Worm (Caenorhabditis elegans) whole organism, young adult: ENCODE data around the gene swt-5.

Experiments
- B0336.3 ChIP-seq: fragments of 200-800 bp; sonication (Bioruptor generic); IDR thresholded peaks from 2 replicates; pipeline ENCODE4 v1.3.6; 2022; ENCODE audit warnings: missing genetic modification characterization, missing compliant biosample characterization
- C06A6.2 ChIP-seq: fragments of 200-800 bp; sonication (Bioruptor generic); conservative IDR thresholded peaks from 2 replicates; pipeline ENCODE4 v1.3.6; 2022; ENCODE audit warnings: missing genetic modification characterization, missing compliant biosample characterization
- C17E4.6 ChIP-seq: fragments of 200-800 bp; sonication (Bioruptor generic); IDR thresholded peaks from 2 replicates; pipeline ENCODE4 v1.3.6; 2022; ENCODE audit warnings: missing genetic modification reagents, missing genetic modification characterization, missing compliant biosample characterization
- F22D6.2 ChIP-seq: sonication (generic microtip); optimal IDR thresholded peaks from 2 replicates; lab custom pipeline; 2016; ENCODE audit warnings: mild to moderate bottlenecking, missing genetic modification characterization, missing compliant biosample characterization
- F37B4.10 ChIP-seq: fragments of 200-800 bp; sonication (Bioruptor generic); IDR thresholded peaks from 2 replicates; pipeline ENCODE4 v1.3.6; 2022; ENCODE audit warnings: missing genetic modification characterization, missing compliant biosample characterization
- F52B5.7 ChIP-seq: sonication (generic microtip); optimal IDR thresholded peaks from 2 replicates; lab custom pipeline; 2016; ENCODE audit warnings: mild to moderate bottlenecking, missing genetic modification characterization, missing compliant biosample characterization
- F57A8.1 ChIP-seq: fragments of 200-800 bp; sonication (Bioruptor generic); optimal IDR thresholded peaks from 2 replicates; lab custom pipeline; 2018; ENCODE audit warnings: mild to moderate bottlenecking, missing genetic modification characterization, moderate library complexity, missing compliant biosample characterization
- K11D2.4 ChIP-seq: fragments of 200-800 bp; sonication (Bioruptor generic); IDR thresholded peaks from 2 replicates; pipeline ENCODE4 v1.3.6; 2022; ENCODE audit warnings: missing genetic modification reagents, missing genetic modification characterization, missing compliant biosample characterization
- T26A5.8 ChIP-seq: sonication (generic microtip); optimal IDR thresholded peaks from 2 replicates; lab custom pipeline; 2016; ENCODE audit warnings: missing genetic modification characterization, missing compliant biosample characterization
- Y56A3A.18 ChIP-seq: fragments of 200-800 bp; sonication (Bioruptor generic); IDR thresholded peaks from 2 replicates; pipeline ENCODE4 v1.3.6; 2022; ENCODE audit warnings: missing genetic modification reagents, missing genetic modification characterization, missing compliant biosample characterization
- Y67H2A.10 ChIP-seq: fragments of 200-800 bp; sonication (Bioruptor generic); conservative IDR thresholded peaks from 2 replicates; pipeline ENCODE4 v1.3.6; 2022; ENCODE audit warnings: missing genetic modification reagents, missing genetic modification characterization, missing compliant biosample characterization
- atf-7 ChIP-seq: sonication (generic microtip); optimal IDR thresholded peaks from 2 replicates; lab custom pipeline; 2017; ENCODE audit warnings: mild to moderate bottlenecking, missing genetic modification characterization, missing compliant biosample characterization
- bed-1 ChIP-seq: fragments of 200-800 bp; sonication (Bioruptor generic); IDR thresholded peaks from 2 replicates; pipeline ENCODE4 v1.3.6; 2022; ENCODE audit warnings: missing genetic modification reagents, missing genetic modification characterization, missing compliant biosample characterization
- cebp-2 ChIP-seq: fragments of 200-800 bp; sonication (Bioruptor generic); IDR thresholded peaks from 2 replicates; pipeline ENCODE4 v1.3.6; 2022; ENCODE audit warnings: missing genetic modification characterization, missing compliant biosample characterization
- ceh-40 ChIP-seq: fragments of 200-800 bp; sonication (Bioruptor generic); IDR thresholded peaks from 2 replicates; pipeline ENCODE4 v1.3.6; 2022; ENCODE audit warnings: missing genetic modification characterization, missing compliant biosample characterization
- ceh-58 ChIP-seq: fragments of 200-800 bp; sonication (Bioruptor generic); IDR thresholded peaks from 2 replicates; pipeline ENCODE4 v1.3.6; 2022; ENCODE audit warnings: missing genetic modification characterization, missing compliant biosample characterization
- die-1 ChIP-seq: sonication (generic microtip); optimal IDR thresholded peaks from 2 replicates; lab custom pipeline; 2016; ENCODE audit warnings: missing genotype, mild to moderate bottlenecking, missing genetic modification characterization, missing compliant biosample characterization
- egrh-3 ChIP-seq: fragments of 200-800 bp; sonication (Bioruptor generic); IDR thresholded peaks from 2 replicates; pipeline ENCODE4 v1.3.6; 2022; ENCODE audit warnings: missing genetic modification reagents, missing genetic modification characterization, missing compliant biosample characterization
- ets-4 ChIP-seq: fragments of 200-800 bp; sonication (Bioruptor generic); optimal IDR thresholded peaks from 2 replicates; lab custom pipeline; 2018; ENCODE audit warnings: mild to moderate bottlenecking, missing genetic modification characterization, missing compliant biosample characterization
- him-1 ChIP-seq: sonication (generic microtip); optimal IDR thresholded peaks from 2 replicates; lab custom pipeline; 2016; ENCODE audit warnings: missing genotype, missing genetic modification reagents, missing genetic modification characterization, missing compliant biosample characterization
- hmg-1.2 ChIP-seq: fragments of 200-800 bp; sonication (Bioruptor generic); IDR thresholded peaks from 2 replicates; pipeline ENCODE4 v1.3.6; 2022; ENCODE audit warnings: missing genetic modification reagents, missing genetic modification characterization, missing compliant biosample characterization
- hmg-20 ChIP-seq: fragments of 200-800 bp; sonication (Bioruptor generic); IDR thresholded peaks from 2 replicates; pipeline ENCODE4 v1.3.6; 2022; ENCODE audit warnings: missing genetic modification reagents, missing genetic modification characterization, missing compliant biosample characterization
- hsf-1 ChIP-seq: fragments of 200-800 bp; sonication (Bioruptor generic); IDR thresholded peaks from 2 replicates; pipeline ENCODE4 v1.3.6; 2022; ENCODE audit warnings: missing genetic modification reagents, missing genetic modification characterization, missing compliant biosample characterization
- lag-1 ChIP-seq: fragments of 200-800 bp; sonication (Bioruptor generic); IDR thresholded peaks from 2 replicates; pipeline ENCODE4 v1.3.6; 2022; ENCODE audit warnings: missing genetic modification reagents, missing genetic modification characterization, missing compliant biosample characterization
- lin-26 ChIP-seq: fragments of 200-800 bp; sonication (Bioruptor generic); IDR thresholded peaks from 2 replicates; pipeline ENCODE4 v1.3.6; 2022; ENCODE audit warnings: missing genetic modification reagents, missing genetic modification characterization, missing compliant biosample characterization
- lin-40 ChIP-seq: sonication (generic microtip); optimal IDR thresholded peaks from 2 replicates; lab custom pipeline; 2016; ENCODE audit warnings: missing genetic modification characterization, mild to moderate bottlenecking, missing compliant biosample characterization, missing genotype, missing genetic modification reagents
- lin-54 ChIP-seq: fragments of 200-800 bp; sonication (Bioruptor generic); optimal IDR thresholded peaks from 2 replicates; lab custom pipeline; 2018; ENCODE audit warnings: mild to moderate bottlenecking, missing genetic modification characterization, missing compliant biosample characterization
- madf-8 ChIP-seq: fragments of 200-800 bp; sonication (Bioruptor generic); conservative IDR thresholded peaks from 2 replicates; pipeline ENCODE4 v1.3.6; 2022; ENCODE audit warnings: missing genetic modification reagents, missing genetic modification characterization, missing compliant biosample characterization
- nfya-2 ChIP-seq: fragments of 200-800 bp; sonication (Bioruptor generic); IDR thresholded peaks from 2 replicates; pipeline ENCODE4 v1.3.6; 2022; ENCODE audit warnings: missing genetic modification reagents, missing genetic modification characterization, missing compliant biosample characterization
- nfyb-1 ChIP-seq: fragments of 200-800 bp; sonication (Bioruptor generic); IDR thresholded peaks from 2 replicates; pipeline ENCODE4 v1.3.6; 2022; ENCODE audit warnings: missing genetic modification reagents, missing genetic modification characterization, missing compliant biosample characterization
- nhr-120 ChIP-seq: fragments of 200-800 bp; sonication (Bioruptor generic); IDR thresholded peaks from 2 replicates; pipeline ENCODE4 v1.3.6; 2022; ENCODE audit warnings: missing genetic modification characterization, missing compliant biosample characterization
- pbrm-1 ChIP-seq: fragments of 200-800 bp; sonication (Bioruptor generic); IDR thresholded peaks from 2 replicates; pipeline ENCODE4 v1.3.6; 2022; ENCODE audit warnings: missing genetic modification reagents, missing genetic modification characterization, missing compliant biosample characterization
- pha-4 ChIP-seq: fragments of 150-350 bp; sonication (generic microtip); optimal IDR thresholded peaks from 2 replicates; lab custom pipeline; 2014; ENCODE audit warnings: missing biosample characterization, missing genetic modification reagents, missing genetic modification characterization
- sdz-38 ChIP-seq: sonication (generic microtip); optimal IDR thresholded peaks from 2 replicates; lab custom pipeline; 2016; ENCODE audit warnings: missing genotype, missing genetic modification characterization, missing compliant biosample characterization
- snpc-1.1 ChIP-seq: sonication (generic microtip); optimal IDR thresholded peaks from 2 replicates; lab custom pipeline; 2017; ENCODE audit warnings: missing genetic modification characterization, mild to moderate bottlenecking, missing compliant biosample characterization, antibody characterized with exemption, moderate library complexity, missing genotype, missing genetic modification reagents; ENCODE audit not compliant: insufficient read depth
- snpc-4 ChIP-seq, 5 experiments: fragments of 150-350 bp in 1 of 5; sonication (generic microtip) in 4 of 5; optimal IDR thresholded peaks; 2 replicates each; lab custom pipeline; 2014 to 2018; ENCODE audit warnings: missing genetic modification characterization in 5 of 5, missing biosample characterization in 3 of 5, antibody characterized with exemption in 2 of 5, mild to moderate bottlenecking in 2 of 5, missing compliant biosample characterization in 2 of 5, missing genotype in 2 of 5, moderate library complexity in 2 of 5, missing genetic modification reagents in 1 of 5
- somi-1 ChIP-seq: fragments of 200-800 bp; sonication (Bioruptor generic); optimal IDR thresholded peaks from 2 replicates; lab custom pipeline; 2018; ENCODE audit warnings: mild to moderate bottlenecking, missing genetic modification characterization, missing compliant biosample characterization
- tbp1 ChIP-seq: fragments of 200-800 bp; sonication (Bioruptor generic); optimal IDR thresholded peaks from 2 replicates; lab custom pipeline; 2018; ENCODE audit warnings: mild to moderate bottlenecking, missing genetic modification characterization, missing compliant biosample characterization
- unc-130 ChIP-seq: sonication (generic microtip); optimal IDR thresholded peaks from 2 replicates; lab custom pipeline; 2016; ENCODE audit warnings: missing genetic modification reagents, missing genetic modification characterization, missing compliant biosample characterization

The swt-5 gene

DNA sequence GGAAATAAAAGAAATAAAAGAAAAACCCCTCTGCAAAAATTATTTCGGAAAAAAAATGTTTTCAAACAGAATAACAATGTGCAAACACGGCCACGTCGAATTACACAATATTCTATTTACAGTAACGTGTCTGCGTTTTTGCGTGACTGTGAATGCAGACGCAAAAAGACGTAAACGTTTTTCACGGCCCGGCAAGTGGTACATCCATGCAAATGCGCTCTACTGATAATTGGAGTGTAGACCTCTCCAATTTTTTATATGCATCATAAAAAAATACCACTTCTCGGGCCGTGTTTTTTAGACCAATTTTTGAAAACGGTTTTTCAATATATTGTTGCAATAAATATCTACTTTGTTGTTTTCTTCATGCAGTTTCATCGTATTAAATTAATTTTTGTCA, 48.3 kb downstream of the swt-5 start, which contains the start of gene nstp-10 (continued):
- peak; percentile 72 for TF ChIP-seq tbp1 (GFP tag; lab: Kevin White, UChicago)
- TF ChIP-seq nhr-120 (GFP tag; lab: Robert Waterston, UW) = no peak
- peak; percentile 89 for TF ChIP-seq unc-130 (GFP tag; lab: Kevin White, UChicago)
- TF ChIP-seq lin-26 (GFP tag; lab: Robert Waterston, UW) = peak; percentile 72; the same call in 1 of the 2 replicates
- peak; percentile 86 for TF ChIP-seq lin-54 (GFP tag; lab: Kevin White, UChicago)
- TF ChIP-seq ceh-58 (GFP tag; lab: Robert Waterston, UW) = no peak
- TF ChIP-seq F22D6.2 (tag; lab: Kevin White, UChicago) = no peak
- peak; percentile 82 for TF ChIP-seq B0336.3
- TF ChIP-seq cebp-2 (GFP tag; lab: Robert Waterston, UW) = no peak
- no peak for TF ChIP-seq ets-4 (GFP tag; lab: Kevin White, UChicago)
- no peak for TF ChIP-seq C06A6.2 (GFP tag; lab: Robert Waterston, UW)
- TF ChIP-seq somi-1 (GFP tag; lab: Kevin White, UChicago) = no peak
- no peak for TF ChIP-seq die-1 (tag; lab: Kevin White, UChicago)
- no peak for TF ChIP-seq T26A5.8
- TF ChIP-seq pha-4 (tag; lab: Kevin White, UChicago) = no peak
- no peak for TF ChIP-seq bed-1 (GFP tag; lab: Robert Waterston, UW)
- no peak for TF ChIP-seq F52B5.7 (tag; lab: Kevin White, UChicago)
- TF ChIP-seq hsf-1 (GFP tag; lab: Robert Waterston, UW) = peak; percentile 75; the same call in 1 of the 2 replicates
- peak; percentile 83 for TF ChIP-seq C17E4.6 (GFP tag; lab: Robert Waterston, UW)
- no peak for TF ChIP-seq hmg-20
- TF ChIP-seq snpc-1.1 = peak; percentile 81
- TF ChIP-seq F37B4.10 (GFP tag; lab: Robert Waterston, UW) = no peak
- TF ChIP-seq K11D2.4 = no peak
- TF ChIP-seq nfya-2 (GFP tag; lab: Robert Waterston, UW) = no peak
- TF ChIP-seq nfyb-1 (GFP tag; lab: Robert Waterston, UW) = peak; percentile 77
- TF ChIP-seq F57A8.1 = no peak
- no peak for TF ChIP-seq lag-1 (GFP tag; lab: Robert Waterston, UW)
- TF ChIP-seq Y67H2A.10 (GFP tag; lab: Robert Waterston, UW) = peak; percentile 54; the same call in 1 of the 2 replicates
- peak; percentile 59 for TF ChIP-seq snpc-4 (GFP tag; optimal IDR thresholded peaks at IDR 0.05; lab: Kevin White, UChicago)
- TF ChIP-seq snpc-4 (tag; optimal IDR thresholded peaks at IDR 0.05; lab: Kevin White, UChicago) = peak; percentile 60 to 78 (median 74)
- TF ChIP-seq lin-40 (tag; lab: Kevin White, UChicago) = peak; percentile 28
- no peak for TF ChIP-seq atf-7 (tag; lab: Kevin White, UChicago)
- TF ChIP-seq sdz-38 (tag; lab: Kevin White, UChicago) = no peak
- peak; percentile 60 for TF ChIP-seq him-1 (tag; lab: Kevin White, UChicago)
- no peak for TF ChIP-seq ceh-40 (GFP tag; lab: Robert Waterston, UW)
- TF ChIP-seq Y56A3A.18 (GFP tag; lab: Robert Waterston, UW) = no peak

DNA sequence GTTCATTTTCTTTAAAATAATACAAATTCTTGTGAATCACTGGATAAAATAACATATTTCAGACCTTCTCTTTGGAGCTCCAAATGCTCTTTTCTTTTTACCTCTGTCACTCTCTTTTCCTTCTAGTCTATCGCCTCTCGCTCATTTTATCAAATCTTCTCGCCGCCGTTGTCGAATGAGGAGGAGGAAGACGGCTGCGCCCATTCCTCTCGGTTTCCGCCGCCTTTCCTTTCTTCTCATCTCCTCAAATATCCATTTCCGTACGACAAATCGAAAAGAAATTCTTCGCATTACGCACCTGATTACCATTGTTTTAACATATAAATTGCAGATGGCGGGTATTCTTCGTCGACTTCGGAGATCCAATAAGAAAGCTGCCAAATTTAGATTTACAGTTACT, 49.1 kb downstream of the swt-5 start, which contains the start of gene ehbp-1:
TSS of gene ehbp-1 (plus strand) at position 332 of the 400 bp plus-strand sequence.
- TF ChIP-seq pbrm-1 (GFP tag; lab: Robert Waterston, UW) (0 out of 2 replicates have a peak, but pooled peaks have one; percentile 27), madf-8 (GFP tag; lab: Robert Waterston, UW) (no peak), hmg-1.2 (GFP tag; lab: Robert Waterston, UW) (0 out of 2 replicates have a peak, but pooled peaks have one; percentile 6), hsf-1 (GFP tag; lab: Robert Waterston, UW) (no peak), egrh-3 (no peak)
- TF ChIP-seq, all 124 proteins: peak for 2
